Worm (Caenorhabditis elegans): ENCODE measurements around the gene rec-8.

Gene rec-8

DNA sequence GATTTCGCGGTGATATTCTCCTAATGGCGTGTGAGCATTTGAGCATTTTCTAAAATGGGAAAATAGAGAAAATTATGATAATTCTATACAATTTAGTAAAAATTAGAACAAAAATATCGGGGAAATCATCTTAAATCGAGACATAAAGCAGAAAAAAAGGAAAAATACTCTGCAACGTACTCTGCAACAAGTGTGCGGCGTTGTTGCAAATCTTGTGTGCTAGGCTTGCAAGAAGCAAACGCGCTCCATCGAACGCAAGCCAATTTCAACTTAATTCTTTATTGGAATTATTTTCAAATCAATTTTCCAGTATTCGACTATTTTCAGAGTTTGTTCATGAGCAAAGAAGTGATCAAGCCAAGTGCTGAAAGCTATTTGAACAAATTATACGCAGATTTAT, 33.0 kb upstream of the rec-8 start, which contains the start of the genes Y62E10A.20, Y62E10A.23 and mdt-9 (continued):
- TF ChIP-seq dmd-4 (tag; optimal IDR thresholded peaks at IDR 0.05) = no peak
- TF ChIP-seq nhr-25 (tag; optimal IDR thresholded peaks at IDR 0.05) = peak; percentile 76
- no peak for TF ChIP-seq ZK546.5 (tag; optimal IDR thresholded peaks at IDR 0.05)
- TF ChIP-seq sma-3 (GFP tag; optimal IDR thresholded peaks at IDR 0.05) = peak; percentile 58
- TF ChIP-seq F13H6.1 (tag; optimal IDR thresholded peaks at IDR 0.05) = peak; percentile 51
- no peak for TF ChIP-seq skn-1 (tag; optimal IDR thresholded peaks at IDR 0.05)
- peak; percentile 86 for TF ChIP-seq crh-2 (tag; optimal IDR thresholded peaks at IDR 0.05)
- TF ChIP-seq nhr-10 (tag; optimal IDR thresholded peaks at IDR 0.05) = no peak
- TF ChIP-seq egl-27 (tag; optimal IDR thresholded peaks at IDR 0.05) = peak; percentile 50
- TF ChIP-seq ama-1 (optimal IDR thresholded peaks at IDR 0.05) = no peak
- TF ChIP-seq zag-1 (tag; optimal IDR thresholded peaks at IDR 0.05) = no peak
- TF ChIP-seq mbf-1 (tag; optimal IDR thresholded peaks at IDR 0.05) = no peak
- no peak for TF ChIP-seq ceh-16 (tag; optimal IDR thresholded peaks at IDR 0.05)
- TF ChIP-seq mab-5 (tag; optimal IDR thresholded peaks at IDR 0.05) = peak; percentile 67
- no peak for TF ChIP-seq unc-62 (GFP tag; optimal IDR thresholded peaks at IDR 0.05)
- TF ChIP-seq nhr-237 (tag; optimal IDR thresholded peaks at IDR 0.05) = no peak
- peak; percentile 58 for TF ChIP-seq nhr-21 (tag; optimal IDR thresholded peaks at IDR 0.05)
- TF ChIP-seq ztf-1 (GFP tag; conservative IDR thresholded peaks at IDR 0.05) = no peak
- peak; percentile 95 for TF ChIP-seq unc-55 (GFP tag; optimal IDR thresholded peaks at IDR 0.05)
- TF ChIP-seq ztf-11 (tag; optimal IDR thresholded peaks at IDR 0.05) = no peak
- no peak for TF ChIP-seq peb-1 (tag; optimal IDR thresholded peaks at IDR 0.05)

DNA sequence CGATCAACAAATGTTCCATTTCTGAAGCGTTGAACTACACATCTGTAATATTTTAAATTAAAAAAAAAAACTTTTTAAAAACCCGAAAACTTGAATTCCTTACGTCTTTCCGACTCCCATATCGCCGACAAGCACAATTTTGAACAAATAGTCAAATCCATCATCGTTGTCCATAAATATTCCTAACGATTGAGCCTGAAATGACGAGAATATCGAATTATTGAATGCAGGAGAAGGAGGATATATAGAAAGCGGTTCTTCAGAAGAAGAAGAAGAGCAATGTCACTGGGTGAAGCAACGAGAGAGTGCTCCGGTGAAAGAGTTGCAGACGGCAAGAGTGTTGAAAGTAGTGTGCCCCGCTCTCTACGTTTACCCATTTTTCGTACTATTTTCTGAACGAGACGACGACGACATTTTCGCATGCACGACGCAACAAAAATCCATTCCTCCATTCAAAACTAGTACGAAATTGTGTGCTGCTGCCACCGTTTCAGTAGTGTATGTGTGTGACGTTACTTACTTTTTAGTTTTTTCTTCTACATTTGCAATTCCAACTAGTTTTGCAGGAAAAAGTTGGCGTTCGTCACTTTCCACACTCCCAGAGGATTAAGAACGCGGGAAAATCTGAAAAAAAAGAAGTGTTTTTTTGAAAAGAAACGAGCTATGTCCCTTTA, 30.9 kb upstream of the rec-8 start, which contains the start of gene rab-19:
Gene rab-19 (minus strand): TSS at position 624 of the 674 bp plus-strand sequence.
- TF ChIP-seq lin-39 (tag; optimal IDR thresholded peaks at IDR 0.05) (no peak), nhr-21 (tag; optimal IDR thresholded peaks at IDR 0.05) (no peak), C34F6.9 (tag; optimal IDR thresholded peaks at IDR 0.05) (peak; percentile 37), blmp-1 (tag; optimal IDR thresholded peaks at IDR 0.05; ENCODE audit: insufficient read depth) (no peak), gmeb-1 (tag; optimal IDR thresholded peaks at IDR 0.05) (no peak), lin-11 (tag; optimal IDR thresholded peaks at IDR 0.05) (peak; percentile 37), lsy-2 (tag; optimal IDR thresholded peaks at IDR 0.05) (peak in 1 of 2 experiments; percentile 35), mdl-1 (tag; optimal IDR thresholded peaks at IDR 0.05) (no peak), nhr-129 (tag; optimal IDR thresholded peaks at IDR 0.05) (peak; percentile 87), skn-1 (tag; optimal IDR thresholded peaks at IDR 0.05) (no peak), alr-1 (tag; optimal IDR thresholded peaks at IDR 0.05) (no peak)

DNA sequence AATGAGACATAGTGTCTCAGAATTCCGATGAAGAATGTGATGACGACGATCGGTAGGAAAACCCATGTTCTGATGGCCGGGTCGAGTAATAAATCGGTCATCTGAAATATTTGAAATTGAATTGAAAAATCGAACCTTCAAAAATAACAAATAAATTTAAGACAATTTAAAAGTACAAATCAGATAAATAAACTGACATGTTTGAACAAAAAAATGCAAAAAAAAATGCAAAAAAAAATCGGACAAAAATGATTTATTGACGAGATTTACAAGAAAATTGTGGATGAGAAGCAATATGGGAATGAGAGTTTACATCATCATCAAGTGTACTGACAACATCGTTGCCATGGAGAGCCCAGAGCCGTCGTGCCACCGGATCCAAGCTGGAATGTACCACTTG, 28.8 kb upstream of the rec-8 start, which contains the start of gene emc-3:
Gene emc-3 (minus strand): TSS at position 101 of the 400 bp plus-strand sequence.
- TF ChIP-seq lin-39 (tag; optimal IDR thresholded peaks at IDR 0.05) = no peak
- no peak for TF ChIP-seq F13H6.1 (tag; optimal IDR thresholded peaks at IDR 0.05)
- no peak for TF ChIP-seq sma-9 (GFP tag; optimal IDR thresholded peaks at IDR 0.05)
- TF ChIP-seq sma-9 (tag; optimal IDR thresholded peaks at IDR 0.05) = no peak
- TF ChIP-seq lin-11 (tag; optimal IDR thresholded peaks at IDR 0.05) = no peak
- TF ChIP-seq unc-39 (tag; optimal IDR thresholded peaks at IDR 0.05) = no peak
- TF ChIP-seq mab-5 (tag; optimal IDR thresholded peaks at IDR 0.05) = no peak
- TF ChIP-seq nhr-25 (tag; optimal IDR thresholded peaks at IDR 0.05) = no peak
- no peak for TF ChIP-seq unc-62 (GFP tag; optimal IDR thresholded peaks at IDR 0.05)
- TF ChIP-seq sma-3 (GFP tag; optimal IDR thresholded peaks at IDR 0.05) = no peak
- no peak for TF ChIP-seq ztf-11 (tag; optimal IDR thresholded peaks at IDR 0.05)
- no peak for TF ChIP-seq nhr-12 (tag; optimal IDR thresholded peaks at IDR 0.05)
- TF ChIP-seq zag-1 (tag; optimal IDR thresholded peaks at IDR 0.05) = no peak
- no peak for TF ChIP-seq ceh-82 (tag; optimal IDR thresholded peaks at IDR 0.05)
- TF ChIP-seq C34F6.9 (tag; optimal IDR thresholded peaks at IDR 0.05) = no peak
- no peak for TF ChIP-seq nhr-11 (tag; optimal IDR thresholded peaks at IDR 0.05)
- TF ChIP-seq nhr-237 (tag; optimal IDR thresholded peaks at IDR 0.05) = no peak
- TF ChIP-seq lsy-2 (tag; optimal IDR thresholded peaks at IDR 0.05) = no peak
- no peak for TF ChIP-seq sem-4 (tag; optimal IDR thresholded peaks at IDR 0.05)

DNA sequence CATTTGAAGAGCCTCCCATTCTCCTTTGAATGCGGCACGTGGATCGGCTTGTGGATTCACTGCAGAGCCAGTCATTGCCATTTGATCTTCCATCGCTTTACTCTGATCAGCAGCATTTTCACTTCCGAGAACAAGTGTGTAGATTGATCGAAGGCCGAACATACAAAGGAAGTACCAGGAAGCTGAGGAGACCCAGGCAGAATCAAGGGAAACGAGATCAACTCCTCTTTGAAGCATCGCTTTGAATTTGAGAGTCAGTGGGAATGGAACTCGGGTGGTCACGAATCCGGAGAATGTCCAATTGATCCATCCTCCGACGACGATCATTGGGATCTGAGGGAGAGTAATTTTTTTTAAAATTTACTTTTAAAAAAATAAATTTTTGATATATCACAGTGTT, 27.5 kb upstream of the rec-8 start:
- TF ChIP-seq fos-1 (tag; optimal IDR thresholded peaks at IDR 0.05) (no peak), unc-62 (GFP tag; optimal IDR thresholded peaks at IDR 0.05) (no peak), snpc-4 (tag; optimal IDR thresholded peaks at IDR 0.05) (no peak), blmp-1 (tag; optimal IDR thresholded peaks at IDR 0.05; ENCODE audit: insufficient read depth) (no peak), nhr-6 (tag; optimal IDR thresholded peaks at IDR 0.05) (no peak), F13H6.1 (tag; optimal IDR thresholded peaks at IDR 0.05) (no peak), gmeb-1 (tag; optimal IDR thresholded peaks at IDR 0.05) (no peak), alr-1 (tag; optimal IDR thresholded peaks at IDR 0.05) (no peak), nhr-11 (tag; optimal IDR thresholded peaks at IDR 0.05) (no peak), lin-39 (tag; optimal IDR thresholded peaks at IDR 0.05) (no peak), nhr-237 (tag; optimal IDR thresholded peaks at IDR 0.05) (no peak), lin-11 (tag; optimal IDR thresholded peaks at IDR 0.05) (no peak), lsy-2 (tag; optimal IDR thresholded peaks at IDR 0.05) (no peak)
